Worm (Caenorhabditis elegans): Measurements from ENCODE around the gene T26H5.9.

T26H5.9 gene

DNA sequence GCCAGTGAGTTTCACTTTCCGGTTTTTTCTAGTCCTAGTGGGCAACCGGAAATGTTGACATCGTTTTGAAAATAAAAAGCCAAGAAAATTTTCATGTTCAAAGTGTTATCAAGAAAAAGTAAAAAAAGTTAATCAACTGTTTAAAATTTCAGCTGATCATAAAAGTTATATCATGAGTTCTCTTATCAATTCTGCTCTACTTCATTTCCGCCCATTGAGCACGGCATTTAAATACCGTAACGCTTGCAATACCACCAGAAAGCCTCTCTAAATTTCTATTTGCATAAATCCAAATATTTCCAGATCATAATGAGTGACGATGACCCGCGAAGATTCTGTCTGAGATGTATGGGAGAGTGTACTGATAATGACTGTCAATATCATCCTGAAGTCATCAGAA lies at the start of gene T26H5.9:
Gene T26H5.9 (plus strand): TSS at position 302 of the 400 bp plus-strand sequence.
- TF ChIP-seq klf-2 (GFP tag; conservative IDR thresholded peaks at IDR 0.05) (no peak), ref-1 (GFP tag; conservative IDR thresholded peaks at IDR 0.05) (no peak), tab-1 (GFP tag; IDR thresholded peaks at IDR 0.05) (no peak), med-1 (GFP tag; optimal IDR thresholded peaks at IDR 0.05; ENCODE audit: insufficient read depth) (no peak), ztf-23 (GFP tag; IDR thresholded peaks at IDR 0.05) (no peak), cog-1 (tag; optimal IDR thresholded peaks at IDR 0.05) (no peak), ztf-29 (GFP tag; IDR thresholded peaks at IDR 0.05) (no peak), flt-1 (GFP tag; IDR thresholded peaks at IDR 0.05) (no peak), T22C8.4 (GFP tag; IDR thresholded peaks at IDR 0.05) (no peak)

DNA sequence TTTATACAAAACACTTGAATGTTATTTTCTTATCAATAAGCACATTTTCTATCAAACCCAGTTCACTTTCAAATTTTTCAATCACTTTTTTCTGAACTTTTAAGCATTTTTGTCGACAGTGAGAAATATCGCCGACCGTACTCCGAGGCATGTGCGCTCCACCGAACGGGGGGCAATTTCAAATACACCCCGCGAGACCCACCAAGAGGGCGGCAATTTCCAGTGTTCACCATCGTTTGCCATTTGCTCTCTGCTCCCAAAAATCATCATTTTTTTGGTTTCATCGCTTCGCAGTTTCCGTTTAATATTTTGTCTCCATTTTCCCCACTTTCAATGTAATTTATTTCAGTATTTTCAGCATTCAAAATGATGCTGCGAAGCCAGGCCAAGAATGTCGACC lies 49.4 kb upstream of the T26H5.9 start, which contains the start of gene cyb-3:
Gene cyb-3 (plus strand): TSS at position 350 of the 400 bp plus-strand sequence.
- TF ChIP-seq flt-1 (GFP tag; IDR thresholded peaks at IDR 0.05) (no peak), tab-1 (GFP tag; IDR thresholded peaks at IDR 0.05) (no peak), ztf-29 (GFP tag; IDR thresholded peaks at IDR 0.05) (no peak), cog-1 (tag; optimal IDR thresholded peaks at IDR 0.05) (no peak), T22C8.4 (GFP tag; IDR thresholded peaks at IDR 0.05) (no peak), med-1 (GFP tag; optimal IDR thresholded peaks at IDR 0.05; ENCODE audit: insufficient read depth) (no peak), ref-1 (GFP tag; conservative IDR thresholded peaks at IDR 0.05) (no peak), klf-2 (GFP tag; conservative IDR thresholded peaks at IDR 0.05) (no peak), ztf-23 (GFP tag; IDR thresholded peaks at IDR 0.05) (no peak)

DNA sequence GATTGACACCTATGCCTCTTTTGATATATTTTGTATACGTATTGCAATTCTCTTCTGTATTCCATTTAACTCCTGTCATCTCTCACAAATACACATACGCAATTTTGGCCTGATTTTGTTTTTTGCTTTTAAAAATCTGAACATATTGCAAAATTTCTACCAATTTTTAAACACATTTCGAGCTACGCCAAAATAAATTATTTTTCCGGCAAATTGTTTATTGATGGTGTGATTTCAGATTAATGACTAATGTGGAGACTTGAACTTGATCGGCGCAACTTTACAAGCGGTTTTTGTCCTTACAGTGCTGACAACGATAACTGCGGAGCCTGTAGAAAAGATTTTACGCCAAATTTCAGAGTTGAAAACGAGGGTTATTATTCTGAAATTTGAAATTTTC lies 47.6 kb upstream of the T26H5.9 start:
- no peak for TF ChIP-seq ref-1 (GFP tag; conservative IDR thresholded peaks at IDR 0.05)
- TF ChIP-seq klf-2 (GFP tag; conservative IDR thresholded peaks at IDR 0.05) = no peak
- TF ChIP-seq T22C8.4 (GFP tag; IDR thresholded peaks at IDR 0.05) = no peak
- TF ChIP-seq med-1 (GFP tag; optimal IDR thresholded peaks at IDR 0.05; ENCODE audit: insufficient read depth) = no peak
- TF ChIP-seq cog-1 (tag; optimal IDR thresholded peaks at IDR 0.05) = no peak
- TF ChIP-seq ztf-29 (GFP tag; IDR thresholded peaks at IDR 0.05) = no peak
- no peak for TF ChIP-seq flt-1 (GFP tag; IDR thresholded peaks at IDR 0.05)
- no peak for TF ChIP-seq tab-1 (GFP tag; IDR thresholded peaks at IDR 0.05)
- no peak for TF ChIP-seq ztf-23 (GFP tag; IDR thresholded peaks at IDR 0.05)

DNA sequence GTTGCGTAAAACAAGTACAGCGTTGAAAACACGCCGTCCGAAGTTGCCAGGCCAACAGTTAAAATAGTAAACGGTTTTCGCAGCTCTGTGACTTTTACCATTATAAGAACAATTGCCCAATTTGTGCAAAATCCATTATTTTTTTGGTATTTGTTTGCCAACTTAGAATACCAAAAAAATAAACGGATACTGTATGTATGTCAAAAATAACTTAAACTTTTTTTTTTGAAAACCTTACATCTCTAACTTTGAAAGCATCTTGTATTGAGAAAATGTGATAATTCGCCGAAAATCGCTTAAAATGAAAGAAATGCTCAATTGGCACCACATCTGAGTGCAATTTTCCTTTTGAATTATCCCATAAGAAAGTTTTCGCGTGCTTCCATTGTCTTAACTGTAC lies 46.0 kb upstream of the T26H5.9 start, which contains the start of gene fbxa-199:
Gene fbxa-199 (minus strand): TSS at position 101 of the 400 bp plus-strand sequence.
- TF ChIP-seq cog-1 (tag; optimal IDR thresholded peaks at IDR 0.05) = no peak
- TF ChIP-seq ztf-29 (GFP tag; IDR thresholded peaks at IDR 0.05) = no peak
- no peak for TF ChIP-seq ztf-23 (GFP tag; IDR thresholded peaks at IDR 0.05)
- TF ChIP-seq tab-1 (GFP tag; IDR thresholded peaks at IDR 0.05) = no peak
- no peak for TF ChIP-seq ref-1 (GFP tag; conservative IDR thresholded peaks at IDR 0.05)
- TF ChIP-seq med-1 (GFP tag; optimal IDR thresholded peaks at IDR 0.05; ENCODE audit: insufficient read depth) = no peak
- no peak for TF ChIP-seq klf-2 (GFP tag; conservative IDR thresholded peaks at IDR 0.05)
- no peak for TF ChIP-seq T22C8.4 (GFP tag; IDR thresholded peaks at IDR 0.05)
- no peak for TF ChIP-seq flt-1 (GFP tag; IDR thresholded peaks at IDR 0.05)

DNA sequence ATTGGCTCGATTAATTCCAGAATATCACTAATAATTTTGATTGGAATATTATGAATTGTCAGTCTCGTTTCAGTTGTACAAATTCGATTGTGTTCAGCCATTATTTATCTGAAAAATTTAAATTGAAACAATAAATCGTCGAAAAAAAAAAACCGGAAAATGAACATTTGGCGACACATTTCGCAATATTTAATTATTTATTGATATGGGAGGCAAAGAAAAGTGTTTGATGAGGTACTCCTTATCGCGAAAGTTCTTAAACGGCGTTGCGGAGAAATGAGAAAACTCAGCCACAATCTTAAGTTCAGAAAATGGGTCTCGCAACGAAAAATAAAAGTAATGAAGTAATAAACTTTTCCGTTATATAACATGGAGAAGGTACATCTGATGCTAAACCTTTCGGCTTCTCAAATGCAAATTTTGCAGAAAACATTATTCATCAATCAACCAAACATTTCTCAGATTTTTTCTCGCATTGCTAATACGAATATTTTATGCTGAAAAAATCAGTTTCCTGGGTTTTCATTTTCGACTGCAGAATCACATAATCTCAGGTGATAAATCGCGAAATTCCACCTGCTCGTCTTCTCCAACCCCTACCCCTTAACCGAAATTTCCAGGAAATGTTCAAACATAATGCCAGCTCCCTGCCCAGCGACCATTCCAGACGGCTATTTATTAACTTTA lies 44.9 kb upstream of the T26H5.9 start, which contains the start of the genes T06E6.15 and sri-7:
Gene T06E6.15 (minus strand): TSS at position 101 of the 687 bp plus-strand sequence.
Gene sri-7 (plus strand): TSS at position 637 of the 687 bp plus-strand sequence.
- no peak for TF ChIP-seq med-1 (GFP tag; optimal IDR thresholded peaks at IDR 0.05; ENCODE audit: insufficient read depth)
- TF ChIP-seq ztf-23 (GFP tag; IDR thresholded peaks at IDR 0.05) = no peak
- no peak for TF ChIP-seq T22C8.4 (GFP tag; IDR thresholded peaks at IDR 0.05)
- no peak for TF ChIP-seq ztf-29 (GFP tag; IDR thresholded peaks at IDR 0.05)
- no peak for TF ChIP-seq tab-1 (GFP tag; IDR thresholded peaks at IDR 0.05)
- TF ChIP-seq klf-2 (GFP tag; conservative IDR thresholded peaks at IDR 0.05) = no peak
- TF ChIP-seq ref-1 (GFP tag; conservative IDR thresholded peaks at IDR 0.05) = no peak
- no peak for TF ChIP-seq cog-1 (tag; optimal IDR thresholded peaks at IDR 0.05)
- TF ChIP-seq flt-1 (GFP tag; IDR thresholded peaks at IDR 0.05) = no peak

DNA sequence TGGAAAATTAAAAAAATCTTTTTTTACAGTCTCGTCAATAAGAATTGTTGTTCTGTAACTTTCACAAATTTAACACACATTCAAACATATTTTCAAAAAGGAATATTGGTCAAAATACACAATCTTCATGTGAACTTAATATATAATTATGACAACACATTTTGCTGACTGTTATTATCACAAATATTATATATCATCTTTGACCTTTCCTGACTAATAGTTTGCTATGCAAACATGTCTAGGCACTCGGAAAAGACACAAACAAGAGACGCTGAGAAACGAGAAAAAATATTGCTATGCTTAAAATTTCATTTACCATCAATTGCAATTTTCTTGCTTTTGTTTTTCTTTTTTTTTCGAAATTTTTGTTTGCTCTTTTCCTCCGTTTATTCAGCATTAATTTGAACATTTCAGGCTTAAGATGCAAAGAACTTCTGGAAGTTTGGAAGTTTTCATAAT lies 42.8 kb upstream of the T26H5.9 start, which contains the start of gene fbxa-135:
Gene fbxa-135 (plus strand): TSS at position 409 of the 459 bp plus-strand sequence.
- TF ChIP-seq T22C8.4 (GFP tag; IDR thresholded peaks at IDR 0.05) (no peak), cog-1 (tag; optimal IDR thresholded peaks at IDR 0.05) (no peak), klf-2 (GFP tag; conservative IDR thresholded peaks at IDR 0.05) (no peak), med-1 (GFP tag; optimal IDR thresholded peaks at IDR 0.05; ENCODE audit: insufficient read depth) (no peak), flt-1 (GFP tag; IDR thresholded peaks at IDR 0.05) (no peak), ztf-23 (GFP tag; IDR thresholded peaks at IDR 0.05) (no peak), tab-1 (GFP tag; IDR thresholded peaks at IDR 0.05) (no peak)

DNA sequence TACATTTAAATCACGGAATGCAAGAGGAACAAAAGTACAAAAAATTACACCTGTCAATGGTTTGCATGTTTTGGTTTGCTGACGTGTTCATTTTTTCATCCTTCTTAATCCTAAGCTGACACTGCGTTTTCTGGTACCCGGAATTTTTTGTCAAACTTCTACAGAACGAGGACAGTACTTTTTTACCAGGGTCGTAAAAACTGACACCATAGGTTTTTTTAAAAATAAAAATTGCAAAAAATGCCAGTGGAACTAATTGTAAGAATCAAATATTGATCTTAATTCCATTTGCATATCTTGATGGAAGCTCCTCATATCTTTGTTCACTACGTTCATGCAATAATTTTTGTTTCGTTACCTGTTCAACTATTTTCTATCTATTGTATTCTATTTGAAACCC lies 39.9 kb upstream of the T26H5.9 start, which contains the start of gene srh-258:
Gene srh-258 (plus strand): TSS at position 301 of the 400 bp plus-strand sequence.
- TF ChIP-seq T22C8.4 (GFP tag; IDR thresholded peaks at IDR 0.05) (no peak), ztf-29 (GFP tag; IDR thresholded peaks at IDR 0.05) (no peak), med-1 (GFP tag; optimal IDR thresholded peaks at IDR 0.05; ENCODE audit: insufficient read depth) (no peak), klf-2 (GFP tag; conservative IDR thresholded peaks at IDR 0.05) (no peak), flt-1 (GFP tag; IDR thresholded peaks at IDR 0.05) (no peak), ref-1 (GFP tag; conservative IDR thresholded peaks at IDR 0.05) (no peak), cog-1 (tag; optimal IDR thresholded peaks at IDR 0.05) (no peak), tab-1 (GFP tag; IDR thresholded peaks at IDR 0.05) (no peak), ztf-23 (GFP tag; IDR thresholded peaks at IDR 0.05) (no peak)

DNA sequence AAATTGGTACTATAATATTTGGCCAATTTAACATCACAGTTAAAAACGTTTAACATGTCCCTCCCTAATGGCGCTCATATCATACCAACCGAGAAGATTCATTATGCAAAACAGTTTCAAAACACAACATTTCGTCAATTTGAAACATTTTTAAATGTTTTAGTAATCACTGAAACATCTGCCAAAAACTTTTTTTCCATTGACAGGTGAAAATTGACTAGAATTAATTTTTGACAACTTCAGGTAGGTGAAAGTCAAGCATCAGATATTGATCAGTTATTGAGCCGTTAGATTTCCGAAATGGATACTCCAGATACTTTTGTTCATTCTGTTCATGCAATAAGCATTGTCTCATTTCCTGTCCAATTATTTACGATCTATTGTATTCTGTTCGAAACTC lies 37.8 kb upstream of the T26H5.9 start, which contains the start of gene srh-257:
Gene srh-257 (plus strand): TSS at position 301 of the 400 bp plus-strand sequence.
- TF ChIP-seq ztf-29 (GFP tag; IDR thresholded peaks at IDR 0.05) (no peak), tab-1 (GFP tag; IDR thresholded peaks at IDR 0.05) (no peak), klf-2 (GFP tag; conservative IDR thresholded peaks at IDR 0.05) (no peak), ref-1 (GFP tag; conservative IDR thresholded peaks at IDR 0.05) (no peak), med-1 (GFP tag; optimal IDR thresholded peaks at IDR 0.05; ENCODE audit: insufficient read depth) (no peak), cog-1 (tag; optimal IDR thresholded peaks at IDR 0.05) (no peak), T22C8.4 (GFP tag; IDR thresholded peaks at IDR 0.05) (no peak), ztf-23 (GFP tag; IDR thresholded peaks at IDR 0.05) (no peak), flt-1 (GFP tag; IDR thresholded peaks at IDR 0.05) (no peak)

DNA sequence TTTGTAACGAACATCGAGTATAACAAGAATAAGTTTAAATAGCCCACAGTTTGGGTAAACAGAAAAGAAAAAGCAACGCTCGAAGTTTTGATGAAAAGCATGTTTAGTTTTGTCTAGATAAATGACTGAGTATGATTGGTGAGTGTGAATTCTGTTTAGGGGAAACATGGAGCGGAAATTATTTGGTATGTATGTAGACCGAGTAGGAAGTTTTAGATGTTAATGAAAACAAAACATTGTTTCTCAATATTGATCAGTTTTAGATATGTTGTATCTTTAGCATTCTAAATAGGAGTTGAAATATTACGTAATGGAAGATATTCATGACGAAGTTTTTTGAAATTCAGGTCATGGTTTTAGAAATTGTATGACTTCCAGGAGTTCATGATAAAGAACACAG lies 32.1 kb upstream of the T26H5.9 start, which contains the start of gene srbc-63:
Gene srbc-63 (minus strand): TSS at position 101 of the 400 bp plus-strand sequence.
- TF ChIP-seq ztf-23 (GFP tag; IDR thresholded peaks at IDR 0.05) = no peak
- no peak for TF ChIP-seq cog-1 (tag; optimal IDR thresholded peaks at IDR 0.05)
- TF ChIP-seq med-1 (GFP tag; optimal IDR thresholded peaks at IDR 0.05; ENCODE audit: insufficient read depth) = no peak
- no peak for TF ChIP-seq ztf-29 (GFP tag; IDR thresholded peaks at IDR 0.05)
- no peak for TF ChIP-seq tab-1 (GFP tag; IDR thresholded peaks at IDR 0.05)
- no peak for TF ChIP-seq flt-1 (GFP tag; IDR thresholded peaks at IDR 0.05)
- TF ChIP-seq ref-1 (GFP tag; conservative IDR thresholded peaks at IDR 0.05) = no peak
- no peak for TF ChIP-seq klf-2 (GFP tag; conservative IDR thresholded peaks at IDR 0.05)
- no peak for TF ChIP-seq T22C8.4 (GFP tag; IDR thresholded peaks at IDR 0.05)
